Fruit fly (Drosophila melanogaster) whole organism, prepupa: Measurements from ENCODE around the gene Obp99b.

ENCODE experiments used
- CG10669 ChIP-seq: fragments of 200-800 bp; sonication (Bioruptor generic); optimal IDR thresholded peaks from 3 replicates; lab custom pipeline; 2018; ENCODE audit warnings: missing biosample characterization, mild to moderate bottlenecking, missing genetic modification characterization, moderate library complexity
- CG15336 ChIP-seq: fragments of 200-800 bp; sonication (Bioruptor generic); IDR thresholded peaks from 2 replicates; pipeline ENCODE4 v1.3.6; 2022; ENCODE audit warnings: missing biosample characterization, missing genetic modification characterization
- CG1621 ChIP-seq: fragments of 200-800 bp; sonication (Bioruptor generic); optimal IDR thresholded peaks from 3 replicates; lab custom pipeline; 2018; ENCODE audit warnings: missing biosample characterization, mild to moderate bottlenecking, missing genetic modification characterization
- CG16779 ChIP-seq: fragments of 200-800 bp; sonication (Bioruptor generic); optimal IDR thresholded peaks from 3 replicates; lab custom pipeline; 2017; ENCODE audit warnings: missing biosample characterization, mild to moderate bottlenecking, missing genetic modification characterization
- CG3032 ChIP-seq: fragments of 200-800 bp; optimal IDR thresholded peaks from 2 replicates; lab custom pipeline; 2019; ENCODE audit warnings: missing biosample characterization, mild to moderate bottlenecking, missing genetic modification characterization, moderate library complexity
- CG31627 ChIP-seq: fragments of 200-800 bp; sonication (Bioruptor generic); optimal IDR thresholded peaks from 3 replicates; lab custom pipeline; 2016; ENCODE audit warnings: missing biosample characterization, missing genetic modification characterization
- CG34406 ChIP-seq: fragments of 200-800 bp; sonication (Bioruptor generic); optimal IDR thresholded peaks from 3 replicates; lab custom pipeline; 2016; ENCODE audit warnings: missing biosample characterization, missing genetic modification characterization
- CG4318 ChIP-seq: fragments of 200-800 bp; sonication (Bioruptor generic); optimal IDR thresholded peaks from 3 replicates; lab custom pipeline; 2017; ENCODE audit warnings: missing biosample characterization, mild to moderate bottlenecking, missing genetic modification characterization
- CG6163 ChIP-seq: fragments of 200-800 bp; sonication (Bioruptor generic); IDR thresholded peaks from 3 replicates; pipeline ENCODE4 v1.3.6; 2022; ENCODE audit warnings: missing biosample characterization, missing genetic modification characterization
- CG6792 ChIP-seq: fragments of 200-800 bp; sonication (Bioruptor generic); optimal IDR thresholded peaks from 3 replicates; lab custom pipeline; 2016; ENCODE audit warnings: missing biosample characterization, missing genetic modification characterization
- CG6808 ChIP-seq: fragments of 200-800 bp; sonication (Bioruptor generic); optimal IDR thresholded peaks from 3 replicates; lab custom pipeline; 2017; ENCODE audit warnings: missing biosample characterization, missing genetic modification characterization, mild to moderate bottlenecking, moderate library complexity, missing genetic modification reagents
- CG6854 ChIP-seq: fragments of 200-800 bp; sonication (Bioruptor generic); optimal IDR thresholded peaks from 2 replicates; lab custom pipeline; 2017; ENCODE audit warnings: missing biosample characterization, mild to moderate bottlenecking, missing genetic modification characterization
- CG7368 ChIP-seq: fragments of 200-800 bp; sonication (Bioruptor generic); optimal IDR thresholded peaks from 3 replicates; lab custom pipeline; 2016; ENCODE audit warnings: missing biosample characterization, missing genetic modification characterization
- CG8119 ChIP-seq: fragments of 200-800 bp; sonication (Bioruptor generic); IDR thresholded peaks from 3 replicates; pipeline ENCODE4 v1.3.6; 2022; ENCODE audit warnings: missing biosample characterization, missing genetic modification characterization
- CG8319 ChIP-seq: fragments of 200-800 bp; sonication (Bioruptor generic); optimal IDR thresholded peaks from 3 replicates; lab custom pipeline; 2016; ENCODE audit warnings: missing biosample characterization, missing genetic modification characterization
- CG8632 ChIP-seq: fragments of 200-800 bp; sonication (Bioruptor generic); optimal IDR thresholded peaks from 3 replicates; lab custom pipeline; 2016; ENCODE audit warnings: missing biosample characterization, missing genetic modification characterization
- Eip75B ChIP-seq: fragments of 200-800 bp; sonication (Bioruptor generic); optimal IDR thresholded peaks from 3 replicates; lab custom pipeline; 2016; ENCODE audit warnings: missing biosample characterization, missing genetic modification characterization
- Eip78C ChIP-seq: fragments of 200-800 bp; sonication (Bioruptor generic); peaks from one replicate; lab custom pipeline; 2016; ENCODE audit warnings: missing biosample characterization, missing genetic modification characterization
- Eip93F ChIP-seq: fragments of 200-800 bp; sonication (Bioruptor generic); optimal IDR thresholded peaks from 2 replicates; lab custom pipeline; 2016; ENCODE audit warnings: missing biosample characterization, mild to moderate bottlenecking, missing genetic modification characterization
- Ets96B ChIP-seq: fragments of 200-800 bp; optimal IDR thresholded peaks from 2 replicates; lab custom pipeline; 2019; ENCODE audit warnings: missing biosample characterization, mild to moderate bottlenecking, missing genetic modification characterization, moderate library complexity
- Gug ChIP-seq: fragments of 200-800 bp; sonication (Bioruptor generic); IDR thresholded peaks from 2 replicates; pipeline ENCODE4 v1.3.6; 2022; ENCODE audit warnings: missing biosample characterization, missing genetic modification characterization
- Hr39 ChIP-seq: fragments of 200-800 bp; sonication (Bioruptor generic); optimal IDR thresholded peaks from 2 replicates; lab custom pipeline; 2016; ENCODE audit warnings: missing biosample characterization, missing genetic modification characterization
- Hr4 ChIP-seq: fragments of 200-800 bp; sonication (Bioruptor generic); optimal IDR thresholded peaks from 3 replicates; lab custom pipeline; 2016; ENCODE audit warnings: missing biosample characterization, missing genetic modification characterization
- Lpt ChIP-seq: fragments of 200-800 bp; sonication (Bioruptor generic); optimal IDR thresholded peaks from 3 replicates; lab custom pipeline; 2016; ENCODE audit warnings: missing biosample characterization, missing genetic modification characterization
- Met ChIP-seq: fragments of 200-800 bp; sonication (Bioruptor generic); optimal IDR thresholded peaks from 3 replicates; lab custom pipeline; 2016; ENCODE audit warnings: missing biosample characterization, missing genetic modification characterization
- OdsH ChIP-seq: fragments of 200-800 bp; sonication (Bioruptor generic); optimal IDR thresholded peaks from 3 replicates; lab custom pipeline; 2016; ENCODE audit warnings: missing biosample characterization, missing genetic modification characterization
- Smox ChIP-seq: fragments of 200-800 bp; sonication (Bioruptor generic); optimal IDR thresholded peaks from 3 replicates; lab custom pipeline; 2016; ENCODE audit warnings: missing biosample characterization, missing genetic modification characterization
- Sox14 ChIP-seq: fragments of 200-800 bp; sonication (Bioruptor generic); optimal IDR thresholded peaks from 3 replicates; lab custom pipeline; 2016; ENCODE audit warnings: missing biosample characterization, missing genetic modification characterization
- acj6 ChIP-seq: fragments of 200-800 bp; sonication (Bioruptor generic); optimal IDR thresholded peaks from 3 replicates; lab custom pipeline; 2016; ENCODE audit warnings: missing biosample characterization, missing genetic modification characterization
- cyc ChIP-seq: fragments of 200-800 bp; sonication (Bioruptor generic); optimal IDR thresholded peaks from 3 replicates; lab custom pipeline; 2016; ENCODE audit warnings: missing biosample characterization, missing genetic modification characterization
- dac ChIP-seq: fragments of 200-800 bp; sonication (Bioruptor generic); optimal IDR thresholded peaks from 2 replicates; lab custom pipeline; 2017; ENCODE audit warnings: missing biosample characterization, mild to moderate bottlenecking, missing genetic modification characterization
- dsx ChIP-seq: fragments of 200-800 bp; optimal IDR thresholded peaks from 3 replicates; lab custom pipeline; 2019; ENCODE audit warnings: missing biosample characterization, mild to moderate bottlenecking, missing genetic modification characterization, moderate library complexity; ENCODE audit not compliant: poor library complexity, severe bottlenecking
- eg ChIP-seq: fragments of 200-800 bp; sonication (Bioruptor generic); IDR thresholded peaks from 3 replicates; pipeline ENCODE4 v1.3.6; 2022; ENCODE audit warnings: missing biosample characterization, missing genetic modification characterization
- esn ChIP-seq: fragments of 200-800 bp; sonication (Bioruptor generic); optimal IDR thresholded peaks from 2 replicates; lab custom pipeline; 2016; ENCODE audit warnings: missing biosample characterization, mild to moderate bottlenecking, missing genetic modification characterization, moderate library complexity
- fd59A ChIP-seq: fragments of 200-800 bp; sonication (Bioruptor generic); optimal IDR thresholded peaks from 2 replicates; lab custom pipeline; 2017; ENCODE audit warnings: missing biosample characterization, mild to moderate bottlenecking, missing genetic modification characterization, missing genetic modification reagents
- net ChIP-seq: fragments of 200-800 bp; sonication (Bioruptor generic); optimal IDR thresholded peaks from 3 replicates; lab custom pipeline; 2016; ENCODE audit warnings: missing biosample characterization, missing genetic modification characterization
- pdm3 ChIP-seq: fragments of 200-800 bp; sonication (Bioruptor generic); optimal IDR thresholded peaks from 3 replicates; lab custom pipeline; 2016; ENCODE audit warnings: missing biosample characterization, missing genetic modification characterization
- salr ChIP-seq, 2 experiments: fragments of 200-800 bp; sonication (Bioruptor generic); optimal IDR thresholded peaks; 3 replicates each; lab custom pipeline; 2016 to 2018; ENCODE audit warnings: missing biosample characterization in 2 of 2, missing genetic modification characterization in 2 of 2, mild to moderate bottlenecking in 1 of 2
- spab ChIP-seq: fragments of 200-800 bp; sonication (Bioruptor generic); optimal IDR thresholded peaks from 2 replicates; lab custom pipeline; 2017; ENCODE audit warnings: missing biosample characterization, mild to moderate bottlenecking, missing genetic modification characterization, missing genetic modification reagents
- ss ChIP-seq, 2 experiments: fragments of 200-800 bp; sonication (Bioruptor generic); optimal IDR thresholded peaks; 2 replicates in 1 of 2; 3 replicates in 1 of 2; lab custom pipeline; 2017 to 2018; ENCODE audit warnings: mild to moderate bottlenecking in 2 of 2, missing biosample characterization in 2 of 2, missing genetic modification characterization in 2 of 2, moderate library complexity in 1 of 2
- svp ChIP-seq: fragments of 200-800 bp; sonication (Bioruptor generic); peaks from one replicate; lab custom pipeline; 2016; ENCODE audit warnings: missing biosample characterization, missing genetic modification characterization
- topi ChIP-seq: fragments of 200-800 bp; sonication (Bioruptor generic); optimal IDR thresholded peaks from 3 replicates; lab custom pipeline; 2016; ENCODE audit warnings: missing biosample characterization, missing genetic modification characterization
- vri ChIP-seq: fragments of 200-800 bp; sonication (Bioruptor generic); optimal IDR thresholded peaks from 3 replicates; lab custom pipeline; 2016; ENCODE audit warnings: missing biosample characterization, mild to moderate bottlenecking, missing genetic modification characterization

The Obp99b gene

dm6 chr3R:29749304-29750066, 32.8 kb upstream of the Obp99b start:
- 0 out of 3 replicates have a peak, but pooled peaks have one; percentile 8 for TF ChIP-seq CG6163 (GFP tag; lab: Robert Waterston, UW)
- TF ChIP-seq Sox14 (GFP tag; lab: Kevin White, UChicago) = peak; percentile 13
- no peak for TF ChIP-seq Hr4 (GFP tag; lab: Kevin White, UChicago)

DNA sequence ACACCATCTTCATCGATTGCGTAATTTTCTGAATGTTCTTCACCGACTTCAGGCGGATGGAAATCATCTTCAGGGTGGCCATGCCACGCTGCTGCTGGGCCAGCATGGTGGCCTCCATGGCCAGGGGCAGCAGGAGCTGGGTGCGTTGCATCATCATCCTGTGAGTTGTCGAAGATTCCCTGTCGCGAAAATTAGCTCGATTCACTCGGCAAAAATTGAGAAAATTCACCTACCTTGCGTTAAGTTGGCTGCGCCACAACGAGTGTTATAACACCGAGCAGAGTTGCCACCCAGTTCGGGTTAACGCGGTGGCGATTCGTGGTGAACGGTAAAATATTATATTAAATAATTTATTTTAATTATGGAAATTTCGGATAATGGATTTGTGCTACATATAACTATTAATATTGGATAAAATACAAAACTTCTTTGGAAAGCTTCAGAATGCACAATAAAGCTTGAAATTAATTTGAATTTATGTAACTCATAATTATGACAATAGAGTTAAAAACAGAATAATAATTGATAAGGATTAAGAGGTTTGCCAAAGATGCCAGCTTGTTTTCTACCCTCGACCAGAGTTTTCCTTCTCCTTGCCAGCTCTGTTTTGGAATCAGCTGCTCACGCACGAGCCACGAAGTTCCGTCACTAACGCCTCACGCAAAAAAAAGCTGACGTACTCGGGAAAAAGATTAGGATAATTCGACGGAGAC, 32.1 kb upstream of the Obp99b start, which contains the start of the genes ATPsyngamma and yata:
ATPsyngamma (minus strand) TSS at position 573 of the 713 bp plus-strand sequence.
yata (plus strand) TSS at position 629 of the 713 bp plus-strand sequence.
- no peak for TF ChIP-seq topi (GFP tag; lab: Kevin White, UChicago)
- TF ChIP-seq vri = peak; percentile 98
- peak; percentile 14 for TF ChIP-seq Ets96B (tag; lab: Kevin White, UChicago)
- TF ChIP-seq CG34406 = peak; percentile 41
- peak; percentile 5 for TF ChIP-seq Eip78C (GFP tag; lab: Kevin White, UChicago)
- TF ChIP-seq svp (GFP tag; lab: Kevin White, UChicago) = peak; percentile 96
- 0 out of 3 replicates have a peak, but pooled peaks have one; percentile 19 for TF ChIP-seq eg
- no peak for TF ChIP-seq salr (GFP tag; optimal IDR thresholded peaks at IDR 0.05; lab: Kevin White, UChicago)
- TF ChIP-seq Lpt (GFP tag; lab: Kevin White, UChicago) = no peak
- peak; percentile 43 for TF ChIP-seq esn
- TF ChIP-seq fd59A = no peak
- TF ChIP-seq CG3032 (tag; lab: Kevin White, UChicago) = peak; percentile 36
- TF ChIP-seq CG6854 (GFP tag; lab: Kevin White, UChicago) = peak; percentile 24

- TF ChIP-seq net (GFP tag; lab: Kevin White, UChicago) = peak; percentile 82
- peak; percentile 84 for TF ChIP-seq CG8319 (GFP tag; lab: Kevin White, UChicago)
- TF ChIP-seq topi (GFP tag; lab: Kevin White, UChicago) = peak; percentile 96
- peak in 1 of 2 experiments; percentile 88 for TF ChIP-seq ss (GFP tag; optimal IDR thresholded peaks at IDR 0.05; lab: Kevin White, UChicago)
- peak; percentile 91 for TF ChIP-seq CG1621 (tag; lab: Kevin White, UChicago)
- peak; percentile 99 for TF ChIP-seq eg
- TF ChIP-seq Eip78C (GFP tag; lab: Kevin White, UChicago) = peak; percentile 98
- no peak for TF ChIP-seq Eip93F (GFP tag; lab: Kevin White, UChicago)
- TF ChIP-seq CG10669 (GFP tag; lab: Kevin White, UChicago) = peak; percentile 100
- peak; percentile 94 for TF ChIP-seq CG34406
- no peak for TF ChIP-seq CG7368 (GFP tag; lab: Kevin White, UChicago)
- TF ChIP-seq Gug (GFP tag; lab: Robert Waterston, UW) = peak; percentile 98
- peak; percentile 97 for TF ChIP-seq pdm3 (GFP tag; lab: Kevin White, UChicago)
- TF ChIP-seq Met (GFP tag; lab: Kevin White, UChicago) = no peak
- TF ChIP-seq CG6792 = peak; percentile 93
- TF ChIP-seq CG6808 = no peak
- TF ChIP-seq cyc (GFP tag; lab: Kevin White, UChicago) = peak; percentile 98
- peak; percentile 98 for TF ChIP-seq Sox14 (GFP tag; lab: Kevin White, UChicago)
- no peak for TF ChIP-seq Smox (GFP tag; lab: Kevin White, UChicago)
- TF ChIP-seq CG31627 = peak; percentile 98
- TF ChIP-seq CG8119 = peak; percentile 89
- peak; percentile 98 for TF ChIP-seq Hr39 (GFP tag; lab: Kevin White, UChicago)
- peak; percentile 92 for TF ChIP-seq dsx (GFP tag; lab: Kevin White, UChicago)
- TF ChIP-seq CG15336 (GFP tag; lab: Robert Waterston, UW) = peak; percentile 94
- peak; percentile 87 for TF ChIP-seq vri
- TF ChIP-seq fd59A = peak; percentile 89
- peak; percentile 96 for TF ChIP-seq svp (GFP tag; lab: Kevin White, UChicago)
- TF ChIP-seq dac (GFP tag; lab: Kevin White, UChicago) = no peak
- TF ChIP-seq CG16779 (tag; lab: Kevin White, UChicago) = peak; percentile 84
- TF ChIP-seq OdsH = peak; percentile 97
- TF ChIP-seq Eip75B (GFP tag; lab: Kevin White, UChicago) = no peak
- TF ChIP-seq CG3032 (tag; lab: Kevin White, UChicago) = peak; percentile 98
- peak; percentile 96 for TF ChIP-seq Hr4 (GFP tag; lab: Kevin White, UChicago)
- TF ChIP-seq CG4318 (GFP tag; lab: Kevin White, UChicago) = no peak
- TF ChIP-seq acj6 (GFP tag; lab: Kevin White, UChicago) = peak; percentile 95
- peak; percentile 29 for TF ChIP-seq CG6854 (GFP tag; lab: Kevin White, UChicago)
- no peak for TF ChIP-seq spab (GFP tag; lab: Kevin White, UChicago)
- peak; percentile 92 for TF ChIP-seq CG8632 (GFP tag; lab: Kevin White, UChicago)
- TF ChIP-seq CG6163 (GFP tag; lab: Robert Waterston, UW) = peak; percentile 98
Observed at dm6 chr3R:29745056-29745455, 28.4 kb upstream of the Obp99b start, which contains the start of the genes Wdr24 and IntS11. TSS of gene Wdr24 (minus strand) at chr3R:29745092. TSS of gene IntS11 (plus strand) at chr3R:29745337.
